Fruit fly (Drosophila melanogaster): Measurements from ENCODE around the gene Fer3HCH.

Fer3HCH gene

DNA sequence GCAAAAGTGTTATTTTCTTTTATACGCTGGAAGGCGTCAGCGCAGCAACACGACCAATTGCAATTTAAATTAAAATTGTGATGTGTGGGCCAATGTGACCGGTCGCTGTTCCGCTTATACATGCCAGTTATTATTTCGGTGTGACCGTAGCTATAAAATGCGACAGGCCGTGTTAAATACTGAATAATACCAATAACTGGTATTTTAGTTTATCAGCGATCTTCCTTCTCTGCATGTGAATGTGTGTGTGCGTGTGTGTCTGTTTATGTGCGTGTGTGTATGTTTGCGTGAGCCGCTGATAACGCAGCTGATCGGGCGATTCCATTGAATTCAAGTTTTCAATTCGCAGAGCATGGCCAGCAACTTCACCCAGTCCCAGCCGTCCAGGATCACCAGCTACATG is 20.8 kb upstream of the Fer3HCH start, which contains the start of the genes CG32638, CG15717 and MFS10:
TSS of gene CG32638 (minus strand) at position 45 of the 403 bp plus-strand sequence.
TSS of gene CG15717 (plus strand) at position 203 of the 403 bp plus-strand sequence.
TSS of gene MFS10 (plus strand) at position 269 of the 403 bp plus-strand sequence.
- TF ChIP-seq fd96Ca (GFP tag; IDR thresholded peaks at IDR 0.05) (peak; percentile 7; the same call in 1 of the 3 replicates), CG13204 (GFP tag; optimal IDR thresholded peaks at IDR 0.05) (no peak)

- TF ChIP-seq CG8159 (tag; optimal IDR thresholded peaks at IDR 0.05), result peak; percentile 51
- peak; percentile 59 for TF ChIP-seq D1 (tag; optimal IDR thresholded peaks at IDR 0.05)
- TF ChIP-seq Pif1A (GFP tag; optimal IDR thresholded peaks at IDR 0.05), result peak; percentile 39
- TF ChIP-seq Ets98B (GFP tag; IDR thresholded peaks at IDR 0.05), result peak; percentile 75
- peak; percentile 44 for TF ChIP-seq CG15710 (tag; optimal IDR thresholded peaks at IDR 0.05)
- peak; percentile 68 for TF ChIP-seq CG32121 (GFP tag; IDR thresholded peaks at IDR 0.05)
- TF ChIP-seq CG14655 (GFP tag; optimal IDR thresholded peaks at IDR 0.05), result peak; percentile 53
- TF ChIP-seq CG34367 (tag; optimal IDR thresholded peaks at IDR 0.05), result peak; percentile 7
- TF ChIP-seq rn (GFP tag; IDR thresholded peaks at IDR 0.05), result no peak
- peak; percentile 71 for TF ChIP-seq CG12605 (GFP tag; IDR thresholded peaks at IDR 0.05)
- no peak for TF ChIP-seq Pif1B (GFP tag; optimal IDR thresholded peaks at IDR 0.05)
- TF ChIP-seq fd96Ca (GFP tag; IDR thresholded peaks at IDR 0.05), result peak; percentile 36; the same call in 1 of the 3 replicates
- peak; percentile 49 for TF ChIP-seq CG17806 (tag; optimal IDR thresholded peaks at IDR 0.05)
- TF ChIP-seq CG9948 (tag; optimal IDR thresholded peaks at IDR 0.05), result peak; percentile 42
- TF ChIP-seq CG4496 (GFP tag; IDR thresholded peaks at IDR 0.05), result peak; percentile 86
- peak; percentile 45 for TF ChIP-seq EcR (GFP tag; optimal IDR thresholded peaks at IDR 0.05)
- TF ChIP-seq Snoo (tag; optimal IDR thresholded peaks at IDR 0.05), result no peak
- peak; percentile 71 for TF ChIP-seq CG13204 (GFP tag; optimal IDR thresholded peaks at IDR 0.05)
- no peak for TF ChIP-seq gl (tag; optimal IDR thresholded peaks at IDR 0.05)
- no peak for TF ChIP-seq CG10348 (GFP tag; IDR thresholded peaks at IDR 0.05)
- TF ChIP-seq CG8301 (tag; optimal IDR thresholded peaks at IDR 0.05), result peak; percentile 46
Observed at dm6 chrX:13127973-13128749, 20.2 kb upstream of the Fer3HCH start.

DNA sequence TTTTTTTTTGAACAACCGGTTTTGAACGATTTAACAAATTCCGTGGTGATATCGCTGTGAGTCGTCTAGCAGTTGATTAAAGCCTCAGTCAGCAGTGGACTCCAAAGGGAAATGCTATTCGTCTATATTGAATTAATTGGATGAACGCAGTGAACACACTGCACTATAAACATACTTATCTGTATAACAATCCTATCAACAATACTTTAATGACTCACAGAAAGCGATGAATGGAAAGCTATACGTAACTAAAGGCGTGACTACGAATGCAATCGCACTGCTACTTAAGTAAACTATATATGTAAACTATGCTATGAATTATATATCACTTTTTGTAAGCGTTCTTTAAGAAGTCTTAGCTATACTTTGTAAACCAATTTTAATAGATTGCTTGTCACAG is 17.6 kb upstream of the Fer3HCH start:
- TF ChIP-seq CG10348 (GFP tag; IDR thresholded peaks at IDR 0.05) (no peak), Ets98B (GFP tag; IDR thresholded peaks at IDR 0.05) (no peak), Pif1B (GFP tag; optimal IDR thresholded peaks at IDR 0.05) (no peak), CG12605 (GFP tag; IDR thresholded peaks at IDR 0.05) (no peak), Pif1A (GFP tag; optimal IDR thresholded peaks at IDR 0.05) (no peak), D1 (tag; optimal IDR thresholded peaks at IDR 0.05) (no peak)

- TF ChIP-seq EcR (GFP tag; optimal IDR thresholded peaks at IDR 0.05) (peak; percentile 19), CG10348 (GFP tag; IDR thresholded peaks at IDR 0.05) (no peak), CG32121 (GFP tag; IDR thresholded peaks at IDR 0.05) (no peak), CG17806 (tag; optimal IDR thresholded peaks at IDR 0.05) (peak; percentile 11), CG13204 (GFP tag; optimal IDR thresholded peaks at IDR 0.05) (peak; percentile 66), gl (tag; optimal IDR thresholded peaks at IDR 0.05) (peak; percentile 79), Snoo (tag; optimal IDR thresholded peaks at IDR 0.05) (peak; percentile 40), D1 (tag; optimal IDR thresholded peaks at IDR 0.05) (no peak), Ets98B (GFP tag; IDR thresholded peaks at IDR 0.05) (no peak), CG4496 (GFP tag; IDR thresholded peaks at IDR 0.05) (no peak), Pif1A (GFP tag; optimal IDR thresholded peaks at IDR 0.05) (peak; percentile 46), CG9948 (tag; optimal IDR thresholded peaks at IDR 0.05) (no peak), CG34367 (tag; optimal IDR thresholded peaks at IDR 0.05) (peak; percentile 51), CG8301 (tag; optimal IDR thresholded peaks at IDR 0.05) (peak; percentile 10), Pif1B (GFP tag; optimal IDR thresholded peaks at IDR 0.05) (peak; percentile 45), rn (GFP tag; IDR thresholded peaks at IDR 0.05) (no peak), CG15710 (tag; optimal IDR thresholded peaks at IDR 0.05) (peak; percentile 32), CG14655 (GFP tag; optimal IDR thresholded peaks at IDR 0.05) (peak; percentile 50), CG8159 (tag; optimal IDR thresholded peaks at IDR 0.05) (peak; percentile 32), fd96Ca (GFP tag; IDR thresholded peaks at IDR 0.05) (no peak), CG12605 (GFP tag; IDR thresholded peaks at IDR 0.05) (peak; percentile 59; the same call in 1 of the 2 replicates)
Observed at dm6 chrX:13116438-13117243, 8.6 kb upstream of the Fer3HCH start.

DNA sequence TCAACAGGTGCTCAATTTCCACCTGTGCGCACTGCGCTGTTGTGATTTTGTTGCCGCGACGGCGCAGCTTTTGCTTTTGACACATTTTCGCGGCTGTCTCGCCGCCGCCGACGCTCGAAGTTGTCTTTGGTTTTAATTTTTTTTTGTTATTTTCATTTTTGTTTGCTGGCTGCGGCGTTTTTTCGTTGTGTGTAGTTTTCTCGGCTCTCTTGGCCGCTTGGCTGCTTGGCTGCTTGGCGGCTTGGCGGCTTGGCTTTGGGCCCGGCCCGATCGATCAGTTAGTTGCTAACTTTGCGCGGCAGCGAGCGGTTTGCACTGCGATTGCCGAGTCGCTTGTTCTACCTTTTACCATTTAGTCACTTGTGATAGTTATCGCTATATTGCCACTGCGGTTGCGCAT is 6.9 kb upstream of the Fer3HCH start, which contains the start of gene CG42237:
TSS of gene CG42237 (plus strand) at position 271 of the 400 bp plus-strand sequence.
- TF ChIP-seq gl (tag; optimal IDR thresholded peaks at IDR 0.05) (no peak), CG12605 (GFP tag; IDR thresholded peaks at IDR 0.05) (peak; percentile 46; the same call in 1 of the 2 replicates), CG32121 (GFP tag; IDR thresholded peaks at IDR 0.05) (0 out of 2 replicates have a peak, but pooled peaks have one; percentile 17), EcR (GFP tag; optimal IDR thresholded peaks at IDR 0.05) (no peak), CG13204 (GFP tag; optimal IDR thresholded peaks at IDR 0.05) (peak; percentile 60), CG34367 (tag; optimal IDR thresholded peaks at IDR 0.05) (no peak), Snoo (tag; optimal IDR thresholded peaks at IDR 0.05) (no peak), CG14655 (GFP tag; optimal IDR thresholded peaks at IDR 0.05) (no peak), rn (GFP tag; IDR thresholded peaks at IDR 0.05) (no peak), CG8159 (tag; optimal IDR thresholded peaks at IDR 0.05) (no peak), CG4496 (GFP tag; IDR thresholded peaks at IDR 0.05) (peak; percentile 68), CG15710 (tag; optimal IDR thresholded peaks at IDR 0.05) (peak; percentile 12), CG17806 (tag; optimal IDR thresholded peaks at IDR 0.05) (no peak), Ets98B (GFP tag; IDR thresholded peaks at IDR 0.05) (peak; percentile 49), D1 (tag; optimal IDR thresholded peaks at IDR 0.05) (no peak), CG10348 (GFP tag; IDR thresholded peaks at IDR 0.05) (no peak), Pif1A (GFP tag; optimal IDR thresholded peaks at IDR 0.05) (peak; percentile 14), CG8301 (tag; optimal IDR thresholded peaks at IDR 0.05) (no peak), CG9948 (tag; optimal IDR thresholded peaks at IDR 0.05) (no peak), fd96Ca (GFP tag; IDR thresholded peaks at IDR 0.05) (peak; percentile 56; the same call in 2 of the 3 replicates), Pif1B (GFP tag; optimal IDR thresholded peaks at IDR 0.05) (no peak)

All from whole organism, pupa.